Worm (Caenorhabditis elegans) whole organism, L4 larva: ENCODE measurements around the gene C16D2.1.

Experiments used
- F49E8.2 ChIP-seq: sonication (generic microtip); optimal IDR thresholded peaks from 2 replicates; lab custom pipeline; 2016; ENCODE audit warnings: missing compliant biosample characterization, mild to moderate bottlenecking, missing genetic modification characterization, borderline replicate concordance
- T20F7.1 ChIP-seq: fragments of 200-800 bp; sonication (Bioruptor generic); optimal IDR thresholded peaks from 2 replicates; lab custom pipeline; 2018; ENCODE audit warnings: mild to moderate bottlenecking, missing genetic modification characterization, missing compliant biosample characterization
- T26A8.4 ChIP-seq: fragments of 200-800 bp; sonication (Bioruptor generic); IDR thresholded peaks from 2 replicates; pipeline ENCODE4 v1.3.6; 2022; ENCODE audit warnings: missing genetic modification characterization, missing compliant biosample characterization
- Y48G9A.11 ChIP-seq: fragments of 200-800 bp; sonication (Bioruptor generic); IDR thresholded peaks from 2 replicates; pipeline ENCODE4 v1.3.6; 2022; ENCODE audit warnings: missing genetic modification reagents, missing genetic modification characterization, missing compliant biosample characterization
- Y75B8A.6 ChIP-seq: fragments of 200-800 bp; sonication (Bioruptor generic); IDR thresholded peaks from 2 replicates; pipeline ENCODE4 v1.3.6; 2022; ENCODE audit warnings: missing genetic modification reagents, missing genetic modification characterization, missing compliant biosample characterization
- ZK337.2 ChIP-seq: fragments of 200-800 bp; sonication (Bioruptor generic); IDR thresholded peaks from 2 replicates; pipeline ENCODE4 v1.3.6; 2022; ENCODE audit warnings: missing genetic modification reagents, missing genetic modification characterization, missing compliant biosample characterization
- aha-1 ChIP-seq: fragments of 150-350 bp; peaks from one replicate; lab custom pipeline; 2014; ENCODE audit warnings: missing biosample characterization, missing genetic modification characterization
- aly-2 ChIP-seq: sonication (generic microtip); optimal IDR thresholded peaks from 2 replicates; lab custom pipeline; 2018; ENCODE audit warnings: missing biosample characterization, missing genetic modification characterization
- arid-1 ChIP-seq: fragments of 200-800 bp; sonication (Bioruptor generic); conservative IDR thresholded peaks from 2 replicates; pipeline ENCODE4 v1.3.6; 2022; ENCODE audit warnings: missing genetic modification reagents, missing genetic modification characterization, missing compliant biosample characterization
- attf-4 ChIP-seq: sonication (generic microtip); optimal IDR thresholded peaks from 3 replicates; lab custom pipeline; 2017; ENCODE audit warnings: missing biosample characterization, missing genetic modification characterization
- ceh-32 ChIP-seq: sonication (generic microtip); optimal IDR thresholded peaks from 2 replicates; lab custom pipeline; 2016; ENCODE audit warnings: mild to moderate bottlenecking, missing genetic modification characterization, missing compliant biosample characterization; ENCODE audit not compliant: poor library complexity
- ceh-82 ChIP-seq: sonication (generic microtip); optimal IDR thresholded peaks from 2 replicates; lab custom pipeline; 2017; ENCODE audit warnings: missing biosample characterization, missing genetic modification characterization
- daf-12 ChIP-seq: fragments of 150-350 bp; optimal IDR thresholded peaks from 2 replicates; lab custom pipeline; 2014; ENCODE audit warnings: missing biosample characterization, missing genetic modification reagents, missing genetic modification characterization
- daf-16 ChIP-seq, 3 experiments: sonication (generic microtip); optimal IDR thresholded peaks; 2 replicates each; lab custom pipeline; 2016 to 2017; ENCODE audit warnings: missing genetic modification characterization in 3 of 3, missing genetic modification reagents in 3 of 3, mild to moderate bottlenecking in 2 of 3, missing compliant biosample characterization in 2 of 3, missing biosample characterization in 1 of 3, moderate library complexity in 1 of 3
- dpl-1 ChIP-seq: fragments of 150-350 bp; optimal IDR thresholded peaks from 2 replicates; lab custom pipeline; 2014; ENCODE audit warnings: missing biosample characterization, missing genetic modification reagents, missing genetic modification characterization
- dve-1 ChIP-seq: sonication (generic microtip); optimal IDR thresholded peaks from 2 replicates; lab custom pipeline; 2017; ENCODE audit warnings: antibody characterized with exemption, mild to moderate bottlenecking, missing genetic modification characterization, missing compliant biosample characterization; ENCODE audit not compliant: insufficient read depth
- egl-27 ChIP-seq: sonication (generic microtip); optimal IDR thresholded peaks from 3 replicates; lab custom pipeline; 2017; ENCODE audit warnings: missing biosample characterization, missing genetic modification reagents, missing genetic modification characterization
- egl-43 ChIP-seq: fragments of 200-800 bp; sonication (Bioruptor generic); IDR thresholded peaks from 2 replicates; pipeline ENCODE4 v1.3.6; 2022; ENCODE audit warnings: missing genetic modification reagents, missing genetic modification characterization, missing compliant biosample characterization
- fkh-10 ChIP-seq: fragments of 150-350 bp; optimal IDR thresholded peaks from 2 replicates; lab custom pipeline; 2014; ENCODE audit warnings: missing biosample characterization, missing genetic modification reagents, missing genetic modification characterization
- fos-1 ChIP-seq: fragments of 150-350 bp; optimal IDR thresholded peaks from 2 replicates; lab custom pipeline; 2014; ENCODE audit warnings: missing biosample characterization, missing genetic modification characterization
- gei-8 ChIP-seq: fragments of 200-800 bp; sonication (Bioruptor generic); optimal IDR thresholded peaks from 2 replicates; lab custom pipeline; 2018; ENCODE audit warnings: mild to moderate bottlenecking, missing genetic modification characterization, missing compliant biosample characterization
- hif-1 ChIP-seq, 2 experiments: sonication (generic microtip); optimal IDR thresholded peaks; 2 replicates each; lab custom pipeline; 2016 to 2017; ENCODE audit warnings: missing compliant biosample characterization in 2 of 2, missing genetic modification characterization in 2 of 2, missing genetic modification reagents in 2 of 2, missing genotype in 2 of 2, mild to moderate bottlenecking in 1 of 2
- hlh-11 ChIP-seq: fragments of 200-800 bp; sonication (Bioruptor generic); optimal IDR thresholded peaks from 2 replicates; lab custom pipeline; 2018; ENCODE audit warnings: mild to moderate bottlenecking, missing genetic modification characterization, missing compliant biosample characterization
- lim-7 ChIP-seq: fragments of 200-800 bp; sonication (Bioruptor generic); IDR thresholded peaks from 2 replicates; pipeline ENCODE4 v1.3.6; 2022; ENCODE audit warnings: missing genetic modification characterization, missing compliant biosample characterization
- lin-1 ChIP-seq: fragments of 200-800 bp; sonication (Bioruptor generic); IDR thresholded peaks from 2 replicates; pipeline ENCODE4 v1.3.6; 2022; ENCODE audit warnings: missing genetic modification reagents, missing genetic modification characterization, missing compliant biosample characterization
- lsy-2 ChIP-seq, 2 experiments: fragments of 150-350 bp in 1 of 2; sonication (generic microtip) in 1 of 2; optimal IDR thresholded peaks; 2 replicates each; lab custom pipeline; 2014 to 2017; ENCODE audit warnings: missing biosample characterization in 2 of 2, missing genetic modification characterization in 2 of 2
- madf-5 ChIP-seq, 2 experiments: fragments of 200-800 bp; sonication (Bioruptor generic); IDR thresholded peaks; 2 replicates each; pipeline ENCODE4 v1.3.6; 2022; ENCODE audit warnings: missing compliant biosample characterization in 2 of 2, missing genetic modification characterization in 2 of 2
- mdt-29 ChIP-seq: fragments of 200-800 bp; sonication (Bioruptor generic); IDR thresholded peaks from 2 replicates; pipeline ENCODE4 v1.3.6; 2022; ENCODE audit warnings: missing genetic modification reagents, missing genetic modification characterization, missing compliant biosample characterization
- mep-1 ChIP-seq: fragments of 150-350 bp; sonication (generic microtip); optimal IDR thresholded peaks from 3 replicates; lab custom pipeline; 2014; ENCODE audit warnings: missing biosample characterization, missing genetic modification characterization
- mes-2 ChIP-seq: sonication (generic microtip); optimal IDR thresholded peaks from 2 replicates; lab custom pipeline; 2016; ENCODE audit warnings: missing genotype, mild to moderate bottlenecking, missing genetic modification characterization, missing compliant biosample characterization; ENCODE audit not compliant: poor library complexity, severe bottlenecking
- mxl-2 ChIP-seq: fragments of 200-800 bp; sonication (Bioruptor generic); conservative IDR thresholded peaks from 2 replicates; pipeline ENCODE4 v1.3.6; 2022; ENCODE audit warnings: missing genetic modification reagents, missing genetic modification characterization, missing compliant biosample characterization
- nhr-28 ChIP-seq: fragments of 150-350 bp; optimal IDR thresholded peaks from 2 replicates; lab custom pipeline; 2014; ENCODE audit warnings: missing biosample characterization, missing genetic modification characterization
- nhr-41 ChIP-seq: fragments of 200-800 bp; sonication (Bioruptor generic); IDR thresholded peaks from 2 replicates; pipeline ENCODE4 v1.3.6; 2022; ENCODE audit warnings: missing genetic modification reagents, missing genetic modification characterization, missing compliant biosample characterization
- nhr-42 ChIP-seq: fragments of 200-800 bp; sonication (Bioruptor generic); IDR thresholded peaks from 2 replicates; pipeline ENCODE4 v1.3.6; 2022; ENCODE audit warnings: missing genetic modification characterization, missing compliant biosample characterization
- nhr-48 ChIP-seq: sonication (generic microtip); optimal IDR thresholded peaks from 2 replicates; lab custom pipeline; 2016; ENCODE audit warnings: mild to moderate bottlenecking, missing genetic modification characterization, missing compliant biosample characterization
- nhr-6 ChIP-seq: fragments of 150-350 bp; optimal IDR thresholded peaks from 2 replicates; lab custom pipeline; 2014; ENCODE audit warnings: missing biosample characterization, missing genetic modification characterization
- nhr-77 ChIP-seq: fragments of 150-350 bp; optimal IDR thresholded peaks from 2 replicates; lab custom pipeline; 2014; ENCODE audit warnings: missing biosample characterization, missing genetic modification characterization
- pqm-1 ChIP-seq: sonication (generic microtip); optimal IDR thresholded peaks from 2 replicates; lab custom pipeline; 2017; ENCODE audit warnings: missing biosample characterization, missing genetic modification characterization
- sdz-12 ChIP-seq: fragments of 200-800 bp; sonication (Bioruptor generic); optimal IDR thresholded peaks from 2 replicates; lab custom pipeline; 2018; ENCODE audit warnings: mild to moderate bottlenecking, missing genetic modification characterization, missing compliant biosample characterization
- spr-1 ChIP-seq: sonication (generic microtip); optimal IDR thresholded peaks from 2 replicates; lab custom pipeline; 2016; ENCODE audit warnings: mild to moderate bottlenecking, missing genetic modification characterization, missing compliant biosample characterization
- spr-3 ChIP-seq: fragments of 200-800 bp; sonication (Bioruptor generic); optimal IDR thresholded peaks from 2 replicates; lab custom pipeline; 2018; ENCODE audit warnings: mild to moderate bottlenecking, missing genetic modification characterization, missing compliant biosample characterization
- tag-97 ChIP-seq: fragments of 200-800 bp; sonication (Bioruptor generic); IDR thresholded peaks from 2 replicates; pipeline ENCODE4 v1.3.6; 2022; ENCODE audit warnings: missing genetic modification characterization, missing compliant biosample characterization
- unc-39 ChIP-seq: sonication (generic microtip); optimal IDR thresholded peaks from 2 replicates; lab custom pipeline; 2017; ENCODE audit warnings: missing biosample characterization, missing genetic modification characterization
- unc-62 ChIP-seq, 3 experiments: fragments of 150-350 bp in 1 of 3; sonication (generic microtip); optimal IDR thresholded peaks in 2 of 3; peaks in 1 of 3; 1 replicate in 1 of 3; 2 replicates in 2 of 3; lab custom pipeline; 2014 to 2017; ENCODE audit warnings: missing biosample characterization in 3 of 3, missing genetic modification characterization in 3 of 3, missing genetic modification reagents in 3 of 3, missing genotype in 1 of 3
- zag-1 ChIP-seq: fragments of 150-350 bp; optimal IDR thresholded peaks from 2 replicates; lab custom pipeline; 2014; ENCODE audit warnings: missing biosample characterization, missing genetic modification characterization
- zip-2 ChIP-seq: fragments of 150-350 bp; optimal IDR thresholded peaks from 2 replicates; lab custom pipeline; 2014; ENCODE audit warnings: missing biosample characterization, missing genetic modification characterization

C16D2.1 gene

ce11 chrII:9177080-9177479 is 45.6 kb downstream of the C16D2.1 start, which contains the start of the genes sec-5 and pir-1 (continued):
- TF ChIP-seq dve-1 (tag; lab: Kevin White, UChicago) = peak; percentile 15
- TF ChIP-seq T20F7.1 (GFP tag; lab: Kevin White, UChicago) = peak; percentile 98
- TF ChIP-seq nhr-41 (GFP tag; lab: Robert Waterston, UW) = no peak
- TF ChIP-seq daf-16 (GFP tag; optimal IDR thresholded peaks at IDR 0.05; lab: Kevin White, UChicago) = no peak
- peak; percentile 46 for TF ChIP-seq daf-16 (tag; optimal IDR thresholded peaks at IDR 0.05; lab: Kevin White, UChicago)

- TF ChIP-seq dpl-1 (GFP tag; lab: Kevin White, UChicago) = no peak
- no peak for TF ChIP-seq nhr-77 (tag; lab: Kevin White, UChicago)
- TF ChIP-seq nhr-42 = no peak
- no peak for TF ChIP-seq nhr-48 (tag; lab: Kevin White, UChicago)
- TF ChIP-seq F49E8.2 (tag; lab: Kevin White, UChicago) = no peak
- TF ChIP-seq gei-8 = no peak
- no peak for TF ChIP-seq fos-1 (tag; lab: Kevin White, UChicago)
- no peak for TF ChIP-seq ceh-32 (tag; lab: Kevin White, UChicago)
- peak in 1 of 2 experiments; percentile 78 for TF ChIP-seq unc-62 (GFP tag; optimal IDR thresholded peaks at IDR 0.05 in 1 of 2; lab: Kevin White, UChicago)
- no peak for TF ChIP-seq unc-62 (tag; optimal IDR thresholded peaks at IDR 0.05; lab: Kevin White, UChicago)
Observed at ce11 chrII:9178811-9179210, 47.3 kb downstream of the C16D2.1 start.

- TF ChIP-seq Y48G9A.11 (no peak), dpl-1 (GFP tag; lab: Kevin White, UChicago) (no peak), pqm-1 (peak; percentile 85), T26A8.4 (no peak), aha-1 (tag; lab: Kevin White, UChicago) (no peak), mes-2 (peak; percentile 4), mdt-29 (GFP tag; lab: Robert Waterston, UW) (no peak), zag-1 (no peak), arid-1 (GFP tag; lab: Robert Waterston, UW) (no peak), daf-16 (GFP tag; optimal IDR thresholded peaks at IDR 0.05; lab: Kevin White, UChicago) (no peak), daf-16 (tag; optimal IDR thresholded peaks at IDR 0.05; lab: Kevin White, UChicago) (peak; percentile 48), hif-1 (tag; optimal IDR thresholded peaks at IDR 0.05; lab: Kevin White, UChicago) (no peak), dve-1 (tag; lab: Kevin White, UChicago) (peak; percentile 41), sdz-12 (GFP tag; lab: Kevin White, UChicago) (no peak), nhr-6 (tag; lab: Kevin White, UChicago) (no peak), spr-3 (GFP tag; lab: Kevin White, UChicago) (no peak), nhr-28 (tag; lab: Kevin White, UChicago) (peak; percentile 65), spr-1 (tag; lab: Kevin White, UChicago) (no peak), egl-43 (GFP tag; lab: Robert Waterston, UW) (no peak), madf-5 (GFP tag; IDR thresholded peaks at IDR 0.05; lab: Robert Waterston, UW) (no peak), daf-12 (tag; lab: Kevin White, UChicago) (no peak), gei-8 (no peak), attf-4 (no peak), lin-1 (GFP tag; lab: Robert Waterston, UW) (no peak), fkh-10 (GFP tag; lab: Kevin White, UChicago) (no peak), lsy-2 (tag; optimal IDR thresholded peaks at IDR 0.05; lab: Kevin White, UChicago) (no peak), aly-2 (no peak), hlh-11 (peak; percentile 26), ceh-82 (tag; lab: Kevin White, UChicago) (no peak), egl-27 (tag; lab: Kevin White, UChicago) (no peak), tag-97 (no peak), lim-7 (GFP tag; lab: Robert Waterston, UW) (no peak), zip-2 (tag; lab: Kevin White, UChicago) (no peak), unc-39 (no peak), mxl-2 (no peak), T20F7.1 (GFP tag; lab: Kevin White, UChicago) (no peak), ZK337.2 (GFP tag; lab: Robert Waterston, UW) (no peak), mep-1 (no peak), Y75B8A.6 (GFP tag; lab: Robert Waterston, UW) (no peak)
Observed at ce11 chrII:9181155-9181554, 49.7 kb downstream of the C16D2.1 start.
